Fruit fly (Drosophila melanogaster) whole organism, embryonic: Measurements from ENCODE around the gene CG34008.

Experiments used
- Blimp-1 ChIP-seq: fragments of 200-800 bp; sonication (Bioruptor generic); optimal IDR thresholded peaks from 3 replicates; lab custom pipeline; 2018; ENCODE audit warnings: missing biosample characterization, missing genetic modification characterization, mild to moderate bottlenecking, moderate library complexity, missing genetic modification reagents
- CG10431 ChIP-seq: fragments of 200-800 bp; sonication (Bioruptor generic); optimal IDR thresholded peaks from 3 replicates; lab custom pipeline; 2018; ENCODE audit warnings: missing biosample characterization, mild to moderate bottlenecking, missing genetic modification characterization
- CG10543 ChIP-seq: fragments of 200-800 bp; sonication (Bioruptor generic); optimal IDR thresholded peaks from 3 replicates; lab custom pipeline; 2017; ENCODE audit warnings: missing biosample characterization, mild to moderate bottlenecking, missing genetic modification characterization, moderate library complexity
- CG12659 ChIP-seq: fragments of 200-800 bp; sonication (Bioruptor generic); optimal IDR thresholded peaks from 3 replicates; lab custom pipeline; 2017; ENCODE audit warnings: mild to moderate bottlenecking, missing biosample characterization, missing genetic modification reagents, missing genetic modification characterization
- CG13123 ChIP-seq: fragments of 200-800 bp; sonication (Bioruptor generic); optimal IDR thresholded peaks from 2 replicates; lab custom pipeline; 2016; ENCODE audit warnings: missing biosample characterization, missing genetic modification characterization
- CG13287 ChIP-seq: fragments of 200-800 bp; sonication (Bioruptor generic); IDR thresholded peaks from 2 replicates; pipeline ENCODE4 v1.3.6; 2022; ENCODE audit warnings: missing biosample characterization, missing genetic modification characterization; ENCODE audit not compliant: partially characterized antibody
- CG17361 ChIP-seq: fragments of 200-800 bp; sonication (Bioruptor generic); IDR thresholded peaks from 3 replicates; pipeline ENCODE4 v1.3.6; 2022; ENCODE audit warnings: missing biosample characterization, missing genetic modification characterization
- CG2129 ChIP-seq: fragments of 200-800 bp; sonication (Bioruptor generic); IDR thresholded peaks from 2 replicates; pipeline ENCODE4 v1.3.6; 2022; ENCODE audit warnings: missing biosample characterization, missing genetic modification characterization; ENCODE audit not compliant: partially characterized antibody
- CG2199 ChIP-seq: fragments of 200-800 bp; sonication (Bioruptor generic); IDR thresholded peaks from 3 replicates; pipeline ENCODE4 v1.3.6; 2022; ENCODE audit warnings: missing biosample characterization, missing genetic modification characterization
- CG2712 ChIP-seq: fragments of 200-800 bp; optimal IDR thresholded peaks from 3 replicates; lab custom pipeline; 2019; ENCODE audit warnings: missing biosample characterization, mild to moderate bottlenecking, missing genetic modification characterization, moderate library complexity
- CG3163 ChIP-seq: fragments of 200-800 bp; sonication (Bioruptor generic); optimal IDR thresholded peaks from 3 replicates; lab custom pipeline; 2016; ENCODE audit warnings: missing biosample characterization, missing genetic modification characterization
- CG34376 ChIP-seq: fragments of 200-800 bp; sonication (Bioruptor generic); optimal IDR thresholded peaks from 2 replicates; lab custom pipeline; 2018; ENCODE audit warnings: missing biosample characterization, mild to moderate bottlenecking, missing genetic modification characterization
- CG34422 ChIP-seq: fragments of 200-800 bp; sonication (Bioruptor generic); IDR thresholded peaks from 3 replicates; pipeline ENCODE4 v1.3.6; 2022; ENCODE audit warnings: missing biosample characterization, missing genetic modification characterization
- CG43689 ChIP-seq: fragments of 200-800 bp; sonication (Bioruptor generic); IDR thresholded peaks from 2 replicates; pipeline ENCODE4 v1.3.6; 2022; ENCODE audit warnings: missing biosample characterization, missing genetic modification characterization
- CG4820 ChIP-seq: fragments of 200-800 bp; sonication (Bioruptor generic); optimal IDR thresholded peaks from 3 replicates; lab custom pipeline; 2016; ENCODE audit warnings: missing biosample characterization, missing genetic modification characterization
- CG5180 ChIP-seq: fragments of 200-800 bp; sonication (Bioruptor generic); optimal IDR thresholded peaks from 3 replicates; lab custom pipeline; 2017; ENCODE audit warnings: missing biosample characterization, missing genetic modification characterization, mild to moderate bottlenecking, moderate library complexity, missing genetic modification reagents
- CG6854 ChIP-seq: fragments of 200-800 bp; sonication (Bioruptor generic); optimal IDR thresholded peaks from 3 replicates; lab custom pipeline; 2017; ENCODE audit warnings: missing biosample characterization, mild to moderate bottlenecking, missing genetic modification characterization
- Dref ChIP-seq: fragments of 200-800 bp; sonication (Bioruptor generic); IDR thresholded peaks from 2 replicates; pipeline ENCODE4 v1.3.6; 2022; ENCODE audit warnings: missing biosample characterization, missing genetic modification characterization
- HmgZ ChIP-seq: fragments of 200-800 bp; sonication (Bioruptor generic); optimal IDR thresholded peaks from 2 replicates; lab custom pipeline; 2018; ENCODE audit warnings: missing biosample characterization, mild to moderate bottlenecking, missing genetic modification characterization
- Hr78 ChIP-seq, 2 experiments: fragments of 200-800 bp in 1 of 2; fragments of >200 bp in 1 of 2; sonication (Bioruptor generic) in 1 of 2; optimal IDR thresholded peaks; 2 replicates each; lab custom pipeline; 2017 to 2019; ENCODE audit warnings: missing biosample characterization in 2 of 2, missing genetic modification characterization in 2 of 2, mild to moderate bottlenecking in 1 of 2, moderate library complexity in 1 of 2
- Hsf ChIP-seq: fragments of 200-800 bp; sonication (Bioruptor generic); optimal IDR thresholded peaks from 3 replicates; lab custom pipeline; 2016; ENCODE audit warnings: missing biosample characterization, missing genetic modification characterization
- Jarid2 ChIP-seq: fragments of 200-800 bp; sonication (Bioruptor generic); optimal IDR thresholded peaks from 3 replicates; lab custom pipeline; 2017; ENCODE audit warnings: mild to moderate bottlenecking, missing biosample characterization, missing genetic modification reagents, missing genetic modification characterization
- Med ChIP-seq: fragments of 200-800 bp; sonication (Bioruptor generic); peaks from one replicate; lab custom pipeline; 2016; ENCODE audit warnings: missing biosample characterization, missing genetic modification characterization, mild to moderate bottlenecking, inconsistent platforms, moderate library complexity
- NFAT ChIP-seq: fragments of 200-800 bp; sonication (Bioruptor generic); IDR thresholded peaks from 2 replicates; pipeline ENCODE4 v1.3.6; 2022; ENCODE audit warnings: missing biosample characterization, missing genetic modification characterization
- Optix ChIP-seq: fragments of 200-800 bp; sonication (Bioruptor generic); IDR thresholded peaks from 3 replicates; pipeline ENCODE4 v1.3.6; 2022; ENCODE audit warnings: missing biosample characterization, missing genetic modification characterization
- Rfx ChIP-seq: fragments of 200-800 bp; sonication (Bioruptor generic); IDR thresholded peaks from 2 replicates; pipeline ENCODE4 v1.3.6; 2022; ENCODE audit warnings: missing biosample characterization, missing genetic modification characterization
- Trl ChIP-seq, 3 experiments: fragments of >200 bp in 2 of 3; fragments of 200-800 bp in 1 of 3; sonication (Bioruptor generic) in 1 of 3; optimal IDR thresholded peaks; 2 replicates in 1 of 3; 3 replicates in 2 of 3; lab custom pipeline; 2016 to 2017; ENCODE audit warnings: missing biosample characterization in 1 of 3, missing genetic modification characterization in 1 of 3
- Vsx1 ChIP-seq: fragments of 200-800 bp; sonication (Bioruptor generic); optimal IDR thresholded peaks from 2 replicates; lab custom pipeline; 2017; ENCODE audit warnings: missing biosample characterization, mild to moderate bottlenecking, missing genetic modification characterization, missing genetic modification reagents
- chif ChIP-seq, 2 experiments: fragments of 200-800 bp; sonication (Bioruptor generic); optimal IDR thresholded peaks; 3 replicates each; lab custom pipeline; 2016; ENCODE audit warnings: missing biosample characterization in 2 of 2, missing genetic modification characterization in 2 of 2
- chinmo ChIP-seq: fragments of 200-800 bp; sonication (Bioruptor generic); IDR thresholded peaks from 4 replicates; pipeline ENCODE4 v1.3.6; 2022; ENCODE audit warnings: missing biosample characterization, missing genetic modification characterization; ENCODE audit not compliant: partially characterized antibody
- ci ChIP-seq: fragments of 200-800 bp; sonication (Bioruptor generic); IDR thresholded peaks from 3 replicates; pipeline ENCODE4 v1.3.6; 2022; ENCODE audit warnings: missing biosample characterization, missing genetic modification characterization
- corto ChIP-seq: fragments of 200-800 bp; sonication (Bioruptor generic); optimal IDR thresholded peaks from 2 replicates; lab custom pipeline; 2016; ENCODE audit warnings: missing biosample characterization, mild to moderate bottlenecking, missing genetic modification characterization, moderate library complexity
- exex ChIP-seq: fragments of 200-800 bp; sonication (Bioruptor generic); optimal IDR thresholded peaks from 4 replicates; lab custom pipeline; 2018; ENCODE audit warnings: missing biosample characterization, mild to moderate bottlenecking, missing genetic modification characterization, moderate library complexity
- gsb ChIP-seq: fragments of 200-800 bp; sonication (Bioruptor generic); IDR thresholded peaks from 2 replicates; pipeline ENCODE4 v1.3.6; 2022; ENCODE audit warnings: missing biosample characterization, missing genetic modification characterization
- knrl ChIP-seq: fragments of 200-800 bp; sonication (Bioruptor generic); IDR thresholded peaks from 3 replicates; pipeline ENCODE4 v1.3.6; 2022; ENCODE audit warnings: missing biosample characterization, missing genetic modification characterization; ENCODE audit not compliant: partially characterized antibody
- lab ChIP-seq: fragments of 200-800 bp; sonication (Bioruptor generic); optimal IDR thresholded peaks from 3 replicates; lab custom pipeline; 2017; ENCODE audit warnings: missing biosample characterization, missing genetic modification characterization, mild to moderate bottlenecking, moderate library complexity, missing genetic modification reagents
- lov ChIP-seq, 2 experiments: fragments of 200-800 bp in 1 of 2; fragments of >200 bp in 1 of 2; sonication (Bioruptor generic) in 1 of 2; IDR thresholded peaks in 1 of 2; optimal IDR thresholded peaks in 1 of 2; 2 replicates in 1 of 2; 3 replicates in 1 of 2; pipeline versions ENCODE4 v1.3.6 to Lab custom; 2017 to 2022; ENCODE audit warnings: missing biosample characterization in 1 of 2, missing genetic modification characterization in 1 of 2
- nom ChIP-seq: fragments of 200-800 bp; sonication (Bioruptor generic); optimal IDR thresholded peaks from 2 replicates; lab custom pipeline; 2017; ENCODE audit warnings: missing biosample characterization, missing genetic modification characterization, mild to moderate bottlenecking, moderate library complexity, missing genetic modification reagents
- odd ChIP-seq: fragments of 200-800 bp; sonication (Bioruptor generic); optimal IDR thresholded peaks from 2 replicates; lab custom pipeline; 2017; ENCODE audit warnings: missing biosample characterization, mild to moderate bottlenecking, missing genetic modification characterization
- pb ChIP-seq: fragments of 200-800 bp; sonication (Bioruptor generic); optimal IDR thresholded peaks from 3 replicates; lab custom pipeline; 2016; ENCODE audit warnings: missing biosample characterization, missing genetic modification characterization
- sens ChIP-seq: fragments of 200-800 bp; sonication (Bioruptor generic); peaks from one replicate; lab custom pipeline; 2016; ENCODE audit warnings: missing biosample characterization, missing genetic modification characterization
- sna ChIP-seq: fragments of 200-800 bp; sonication (Bioruptor generic); IDR thresholded peaks from 2 replicates; pipeline ENCODE4 v1.3.6; 2022; ENCODE audit warnings: missing biosample characterization, missing genetic modification characterization; ENCODE audit not compliant: partially characterized antibody
- sug ChIP-seq: fragments of 200-800 bp; optimal IDR thresholded peaks from 2 replicates; lab custom pipeline; 2019; ENCODE audit warnings: missing biosample characterization, mild to moderate bottlenecking, missing genetic modification characterization, moderate library complexity
- yki ChIP-seq: fragments of >200 bp; optimal IDR thresholded peaks from 3 replicates; lab custom pipeline; 2018
- z ChIP-seq: fragments of 200-800 bp; sonication (Bioruptor generic); IDR thresholded peaks from 3 replicates; pipeline ENCODE4 v1.3.6; 2022; ENCODE audit warnings: missing biosample characterization, missing genetic modification characterization
- zfh1 ChIP-seq: fragments of 200-800 bp; sonication (Bioruptor generic); IDR thresholded peaks from 3 replicates; pipeline ENCODE4 v1.3.6; 2022; ENCODE audit warnings: missing biosample characterization, missing genetic modification characterization

The CG34008 gene

dm6 chr3R:20565546-20565948 lies 15.8 kb downstream of the CG34008 start (continued):
- TF ChIP-seq CG34376 (GFP tag; lab: Kevin White, UChicago) (peak; percentile 17), CG13123 (GFP tag; lab: Kevin White, UChicago) (no peak), CG6854 (GFP tag; lab: Kevin White, UChicago) (no peak), Dref (GFP tag; lab: Robert Waterston, UW) (no peak), yki (lab: Kevin White, UChicago) (no peak), Blimp-1 (GFP tag; lab: Kevin White, UChicago) (peak; percentile 95), CG10431 (peak; percentile 28), lov (optimal IDR thresholded peaks at IDR 0.05; lab: Kevin White, UChicago) (no peak), lov (GFP tag; IDR thresholded peaks at IDR 0.05; lab: Robert Waterston, UW) (no peak), Rfx (GFP tag; lab: Robert Waterston, UW) (no peak), z (GFP tag; lab: Robert Waterston, UW) (peak; percentile 74; the same call in 2 of the 3 replicates), Hsf (GFP tag; lab: Kevin White, UChicago) (no peak), CG17361 (GFP tag; lab: Robert Waterston, UW) (no peak), CG12659 (GFP tag; lab: Kevin White, UChicago) (no peak)

dm6 chr3R:20563830-20564421 lies 17.4 kb downstream of the CG34008 start, which contains the start of gene CG10877:
Gene CG10877, minus strand, starts transcription at chr3R:20564067.
- TF ChIP-seq CG2199 (no peak), CG13287 (GFP tag; lab: Robert Waterston, UW) (peak; percentile 20; the same call in 1 of the 2 replicates), Trl (optimal IDR thresholded peaks at IDR 0.05; lab: Kevin White, UChicago) (peak; percentile 34 to 53), Trl (GFP tag; optimal IDR thresholded peaks at IDR 0.05; lab: Kevin White, UChicago) (no peak), sug (tag; lab: Kevin White, UChicago) (peak; percentile 64), Med (peak; percentile 72), chif (GFP tag; optimal IDR thresholded peaks at IDR 0.05; lab: Kevin White, UChicago) (no peak), Vsx1 (no peak), HmgZ (tag; lab: Kevin White, UChicago) (peak; percentile 33), ci (GFP tag; lab: Robert Waterston, UW) (0 out of 3 replicates have a peak, but pooled peaks have one; percentile 7), CG3163 (GFP tag; lab: Kevin White, UChicago) (peak; percentile 92), sens (GFP tag; lab: Kevin White, UChicago) (peak; percentile 18), odd (GFP tag; lab: Kevin White, UChicago) (peak; percentile 22), zfh1 (no peak), NFAT (GFP tag; lab: Robert Waterston, UW) (peak; percentile 33; the same call in 1 of the 2 replicates), gsb (GFP tag; lab: Robert Waterston, UW) (no peak), Hr78 (GFP tag; optimal IDR thresholded peaks at IDR 0.05; lab: Kevin White, UChicago) (peak in 1 of 2 experiments; percentile 36), corto (no peak), CG10543 (peak; percentile 43), CG2129 (no peak), CG5180 (peak; percentile 5), pb (GFP tag; lab: Kevin White, UChicago) (no peak), exex (tag; lab: Kevin White, UChicago) (peak; percentile 58), CG4820 (GFP tag; lab: Kevin White, UChicago) (no peak), knrl (GFP tag; lab: Robert Waterston, UW) (no peak), chinmo (GFP tag; lab: Robert Waterston, UW) (0 out of 4 replicates have a peak, but pooled peaks have one; percentile 36), CG34376 (GFP tag; lab: Kevin White, UChicago) (peak; percentile 64), CG2712 (no peak), sna (GFP tag; lab: Robert Waterston, UW) (no peak), lab (GFP tag; lab: Kevin White, UChicago) (peak; percentile 34), Optix (GFP tag; lab: Robert Waterston, UW) (no peak), nom (peak; percentile 71), z (GFP tag; lab: Robert Waterston, UW) (0 out of 3 replicates have a peak, but pooled peaks have one; percentile 9), Jarid2 (GFP tag; lab: Kevin White, UChicago) (peak; percentile 51), CG43689 (GFP tag; lab: Robert Waterston, UW) (no peak), CG34422 (no peak)
